Fruit fly (Drosophila melanogaster) ovary, adult (tissue): Measurements from ENCODE around the gene Mur2B.

Experiments
- CG17801 ChIP-seq: fragments of 200-800 bp; optimal IDR thresholded peaks from 2 replicates; lab custom pipeline; 2019; ENCODE audit warnings: missing biosample characterization, mild to moderate bottlenecking, missing genetic modification characterization, moderate library complexity; ENCODE audit not compliant: partially characterized antibody

Gene Mur2B

DNA sequence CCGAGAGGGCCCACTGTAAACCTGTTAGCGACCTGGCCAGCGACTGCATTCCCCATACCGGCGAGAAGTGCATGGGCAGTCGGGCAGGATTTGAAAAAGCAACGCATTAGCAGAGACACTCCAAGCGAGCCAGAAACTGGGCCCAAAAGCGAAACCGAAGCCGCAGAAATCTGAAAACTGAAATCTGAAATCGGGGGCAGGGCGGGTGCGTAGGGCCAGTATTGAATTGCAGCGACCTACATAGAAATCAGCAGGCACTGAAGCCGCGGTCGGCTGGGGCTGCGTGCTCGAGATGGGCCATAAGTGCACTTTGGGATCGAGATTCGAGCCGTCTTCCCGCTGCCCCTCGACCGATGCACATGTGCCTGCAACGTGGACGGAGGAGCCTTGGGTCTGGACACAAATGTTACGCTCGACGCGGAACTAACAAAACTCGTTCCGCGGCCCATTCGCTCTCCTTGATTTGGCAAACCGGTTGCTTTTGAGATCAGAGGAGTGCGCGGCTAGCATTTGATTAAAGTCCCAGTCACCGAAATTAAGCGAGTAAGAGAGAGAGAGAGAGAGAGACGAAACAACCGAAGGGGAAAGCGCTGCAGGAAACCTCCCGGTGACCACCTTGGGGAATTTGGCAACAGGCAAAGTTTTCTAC lies 106.4 kb downstream of the Mur2B start:
- TF ChIP-seq CG17801 (GFP tag; lab: Kevin White, UChicago), result no peak

DNA sequence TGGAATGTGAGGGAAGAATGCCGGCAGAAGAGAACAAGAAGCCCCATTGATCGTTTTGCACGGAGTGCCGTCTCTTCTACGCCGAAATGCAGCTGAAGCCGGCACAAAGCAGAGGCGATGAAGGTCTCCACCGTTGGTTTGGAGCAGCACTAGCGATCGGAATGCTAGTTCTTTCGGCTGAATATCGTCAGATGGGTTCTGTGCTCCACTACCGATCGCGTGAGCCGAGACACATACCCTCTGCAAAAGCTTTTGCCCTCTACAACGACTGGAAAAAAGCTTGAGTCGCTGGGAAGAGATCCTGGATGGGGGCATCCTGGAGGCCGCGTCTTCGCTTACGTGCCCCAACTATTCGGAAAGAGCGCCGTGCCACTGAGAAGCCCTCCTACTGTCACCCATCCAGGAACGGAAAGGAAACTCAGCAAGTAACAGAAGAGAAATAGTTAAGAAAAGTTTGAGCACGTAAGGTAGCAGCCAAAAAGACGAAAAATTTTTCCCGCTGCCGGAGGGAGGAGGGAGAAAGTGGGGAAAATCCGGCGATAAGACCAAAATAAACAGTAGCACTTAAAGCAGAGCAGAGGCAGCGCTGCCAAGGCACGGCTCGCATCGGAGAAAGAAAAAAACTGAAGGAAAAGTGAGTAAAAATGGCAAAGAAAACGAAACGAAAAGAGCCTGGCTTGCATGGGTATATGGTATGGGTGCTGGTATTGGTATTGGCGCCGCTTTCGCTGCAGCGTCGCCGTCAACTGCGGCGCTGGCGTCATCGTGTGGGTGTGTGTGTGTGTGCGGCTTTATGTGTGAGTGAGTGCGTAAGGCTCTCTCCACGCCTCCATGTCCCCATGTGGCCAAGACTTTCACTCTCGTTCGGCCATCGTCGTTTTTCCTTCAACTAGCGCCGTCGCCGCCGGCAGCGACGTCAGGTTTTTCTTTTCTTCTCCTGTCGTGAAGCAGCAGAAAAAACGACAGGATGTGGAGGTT lies 108.3 kb downstream of the Mur2B start:
- no peak for TF ChIP-seq CG17801 (GFP tag; lab: Kevin White, UChicago)

DNA sequence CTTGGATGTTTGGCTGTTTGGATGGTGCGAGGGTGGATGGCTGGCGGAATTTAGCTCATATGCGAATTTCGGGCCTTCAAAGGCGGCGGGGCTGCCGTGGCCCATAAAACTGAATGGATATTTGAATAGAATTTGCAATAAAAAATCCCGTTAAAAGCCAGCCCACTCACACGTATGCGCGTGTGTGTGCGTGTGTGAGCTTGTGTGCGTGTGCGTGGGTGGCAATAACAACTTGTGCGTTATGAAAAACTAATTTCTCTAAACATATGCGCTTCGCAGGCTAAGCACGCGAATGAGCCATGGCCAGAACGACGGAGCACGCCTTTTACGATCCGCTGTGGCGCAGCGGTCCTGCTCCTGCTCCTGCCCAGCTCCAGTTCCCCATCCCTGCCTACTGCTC lies 129.9 kb downstream of the Mur2B start:
- no peak for TF ChIP-seq CG17801 (GFP tag; lab: Kevin White, UChicago)

DNA sequence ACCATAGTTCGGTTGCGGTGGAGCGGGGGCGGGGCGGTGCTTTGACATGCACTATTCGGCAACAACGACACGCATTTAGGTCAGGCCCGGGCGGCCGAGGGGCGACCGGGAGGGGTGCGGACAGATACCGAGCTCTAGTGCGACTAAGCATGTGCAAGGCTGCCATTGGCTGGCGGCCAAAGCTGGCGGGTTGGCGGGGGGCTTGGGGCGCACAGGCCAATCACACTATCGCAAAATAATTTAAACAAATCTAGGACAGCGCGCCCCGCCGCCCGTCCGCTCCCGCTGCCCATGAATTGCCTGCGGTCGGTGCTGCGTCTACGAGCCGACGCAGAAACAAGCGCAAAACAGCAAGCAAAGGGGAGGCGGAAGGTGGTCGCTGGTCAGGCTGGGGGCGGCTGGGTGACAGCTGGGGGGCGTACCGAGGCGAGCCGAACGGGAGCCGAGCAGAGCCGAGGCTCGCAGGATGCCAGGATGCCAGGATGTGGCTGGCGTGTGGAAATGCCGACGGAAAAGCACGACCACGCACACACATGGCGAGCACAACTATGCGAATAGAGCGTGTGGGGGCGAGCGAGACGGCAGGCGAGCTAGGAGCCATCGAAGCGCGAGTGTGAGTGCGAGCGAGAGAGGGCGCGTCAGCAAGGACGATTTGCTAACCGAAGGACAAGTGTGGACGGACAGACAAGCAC lies 133.2 kb downstream of the Mur2B start:
- TF ChIP-seq CG17801 (GFP tag; lab: Kevin White, UChicago), result no peak

DNA sequence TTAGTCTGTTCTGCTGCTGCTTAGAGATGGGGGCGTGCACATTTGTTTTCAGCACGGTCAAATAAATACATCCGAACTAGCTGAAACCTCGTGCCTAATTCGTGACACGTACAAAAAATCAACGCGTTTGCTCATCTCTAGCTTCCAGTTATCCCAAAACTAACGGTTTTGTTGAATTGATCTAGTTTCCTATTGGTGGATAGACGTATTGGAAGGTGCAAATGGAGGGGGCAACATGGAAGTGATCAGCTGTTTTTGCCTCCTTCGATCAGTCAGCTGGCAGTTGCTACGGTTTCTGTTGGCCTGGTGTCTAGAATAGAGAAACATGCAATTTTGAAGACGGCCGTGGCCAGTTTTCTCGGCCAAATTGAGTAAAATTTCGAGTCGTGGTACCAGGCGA lies 151.0 kb downstream of the Mur2B start:
- peak; percentile 69 for TF ChIP-seq CG17801 (GFP tag; lab: Kevin White, UChicago)

DNA sequence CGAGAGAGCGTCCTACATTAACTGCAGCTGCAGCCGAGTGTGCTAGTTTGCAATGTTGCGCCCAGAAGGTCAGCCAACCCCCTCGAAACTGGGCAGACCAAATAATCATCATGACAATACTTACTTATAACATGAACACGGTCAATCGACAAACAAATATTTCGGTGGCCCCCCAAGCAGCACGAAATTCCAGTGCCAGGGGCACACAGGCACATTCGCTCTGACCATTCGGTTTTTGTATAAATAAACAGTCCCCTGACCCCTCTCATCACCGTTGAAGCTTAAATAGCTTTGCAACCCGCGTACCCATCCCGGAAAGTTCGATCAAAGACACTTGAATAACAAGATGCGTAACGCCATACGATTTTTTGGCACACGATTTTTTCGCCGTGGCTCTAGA lies 154.7 kb downstream of the Mur2B start:
- TF ChIP-seq CG17801 (GFP tag; lab: Kevin White, UChicago), result no peak

DNA sequence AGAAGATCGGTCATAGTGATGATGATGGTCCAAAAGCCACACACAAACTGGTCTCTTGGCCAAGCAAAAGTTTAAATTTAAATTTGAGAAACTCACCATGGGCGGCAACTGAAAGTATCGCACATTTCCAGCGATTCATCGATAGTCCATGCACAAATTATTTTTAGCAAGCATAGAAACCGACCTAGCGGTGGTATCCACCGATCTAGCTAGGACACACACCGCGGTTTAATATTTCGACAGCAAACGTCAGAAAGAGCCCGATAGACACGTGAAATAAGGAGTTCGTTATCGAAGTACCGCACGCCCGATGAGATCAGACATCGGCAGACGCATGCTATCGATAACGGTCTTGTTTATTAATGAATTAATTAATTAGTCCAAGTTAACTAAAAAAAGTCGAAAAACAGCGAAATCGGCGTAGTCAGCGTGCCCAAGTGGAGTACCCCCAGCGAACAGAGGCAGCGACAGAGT lies 155.8 kb downstream of the Mur2B start, which contains the start of gene CG14795:
Gene CG14795, minus strand, starts transcription at position 51 of the 474 bp plus-strand sequence.
- peak; percentile 27 for TF ChIP-seq CG17801 (GFP tag; lab: Kevin White, UChicago)

DNA sequence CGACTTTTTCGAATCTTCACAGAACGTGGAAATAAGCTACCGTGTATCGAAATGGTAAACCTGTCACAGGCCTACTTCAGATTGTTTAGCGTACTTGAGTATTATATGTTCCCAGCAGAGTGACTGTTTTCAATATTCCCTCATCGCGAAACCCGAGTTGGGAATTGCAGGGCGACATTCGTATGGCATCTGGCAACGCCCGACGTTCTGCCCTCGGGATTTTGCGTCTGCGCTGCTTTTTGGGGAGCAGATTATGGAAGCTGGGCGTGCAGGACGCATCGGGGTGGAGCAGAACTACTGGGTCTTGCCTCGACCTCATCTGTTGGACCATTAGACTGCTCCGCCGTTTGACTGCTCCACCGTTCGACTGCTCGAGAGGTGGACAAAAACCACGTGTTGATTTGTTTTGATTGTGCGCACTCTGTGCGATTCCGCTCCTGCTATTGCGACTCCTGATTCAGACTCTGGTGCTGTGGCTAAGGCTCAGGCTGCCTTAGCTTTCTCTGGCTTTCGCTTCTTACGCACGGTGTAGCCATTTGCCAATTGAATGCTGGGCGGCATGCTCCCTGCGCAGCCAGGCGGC lies 160.3 kb downstream of the Mur2B start:
- TF ChIP-seq CG17801 (GFP tag; lab: Kevin White, UChicago), result no peak

DNA sequence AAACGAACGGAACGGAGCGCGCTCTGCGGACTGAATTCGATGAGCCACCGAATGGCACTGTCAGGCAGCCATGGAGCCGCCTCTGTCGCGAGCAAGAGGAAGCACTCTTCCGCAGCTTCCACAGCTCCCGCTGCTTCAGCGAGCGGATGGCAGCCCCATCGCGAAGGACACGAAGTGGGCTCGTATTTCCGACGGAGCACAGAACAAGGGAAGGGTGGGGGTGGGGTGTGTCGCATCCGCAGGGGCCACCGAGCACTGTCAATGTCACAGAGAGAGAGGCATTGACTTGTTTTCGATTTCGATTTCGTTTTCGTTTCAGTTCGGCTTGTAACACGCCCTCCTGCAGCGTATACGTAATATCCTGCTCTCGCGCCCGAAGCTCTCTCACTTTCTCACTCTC lies 160.8 kb downstream of the Mur2B start, which contains the start of gene Nmdar2:
Gene Nmdar2, minus strand, starts transcription at position 59 of the 400 bp plus-strand sequence.
- no peak for TF ChIP-seq CG17801 (GFP tag; lab: Kevin White, UChicago)

DNA sequence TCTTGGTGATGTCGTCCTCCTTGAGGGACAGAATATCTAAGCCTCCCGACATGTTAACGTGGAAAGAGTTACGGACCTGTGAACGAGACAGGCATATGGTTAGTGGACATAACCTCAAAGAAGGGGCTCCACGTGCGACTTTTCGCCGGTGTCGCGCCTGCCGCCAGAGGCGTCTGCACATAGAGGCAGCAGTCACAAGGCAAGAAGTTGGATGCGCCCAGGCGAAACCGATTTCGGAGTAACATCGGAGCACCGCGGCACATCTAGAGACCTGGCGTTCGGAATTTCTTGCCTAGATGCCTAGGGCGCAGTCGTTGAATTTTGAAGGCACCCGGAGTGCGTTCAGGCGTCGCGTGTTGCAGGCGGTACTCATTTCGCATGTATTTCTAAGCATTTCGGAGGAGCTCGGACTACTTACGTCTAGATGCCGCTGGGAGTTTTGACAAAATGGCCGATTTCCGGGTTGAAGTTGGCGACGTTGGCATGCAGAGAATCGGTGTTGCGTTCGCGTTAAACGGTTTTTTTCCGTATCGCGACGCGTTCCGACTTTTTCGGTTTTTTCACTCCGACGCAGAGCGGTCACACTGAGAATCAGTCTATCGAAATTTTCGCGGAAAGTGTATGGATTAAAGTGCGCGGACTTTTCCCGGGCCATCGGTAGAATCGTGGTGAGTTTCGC lies 185.6 kb downstream of the Mur2B start, which contains the start of the genes sta and inc:
Gene sta, minus strand, starts transcription at position 574 of the 679 bp plus-strand sequence.
Gene inc, plus strand, starts transcription at position 640 of the 679 bp plus-strand sequence.
- TF ChIP-seq CG17801 (GFP tag; lab: Kevin White, UChicago), result peak; percentile 86

DNA sequence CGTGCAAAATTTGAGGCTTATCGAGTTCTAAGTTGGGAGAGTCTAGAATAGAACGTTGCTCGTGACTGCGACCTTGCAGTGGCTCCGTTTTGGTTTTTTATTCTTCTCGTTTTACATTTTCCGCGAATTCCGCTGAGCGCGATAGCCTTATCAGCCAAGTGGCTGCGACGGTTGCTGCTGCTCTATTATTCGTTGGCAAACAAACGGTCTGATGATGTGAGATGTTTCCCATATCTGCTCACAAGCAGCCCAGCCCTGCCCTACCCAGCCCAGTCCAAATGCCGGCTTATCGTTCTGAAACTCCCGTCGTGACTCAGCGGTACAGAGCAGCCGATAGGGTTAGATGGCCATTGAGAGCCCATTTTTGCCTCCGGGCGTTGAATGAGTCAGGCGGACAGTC lies 188.2 kb downstream of the Mur2B start:
- TF ChIP-seq CG17801 (GFP tag; lab: Kevin White, UChicago), result no peak

DNA sequence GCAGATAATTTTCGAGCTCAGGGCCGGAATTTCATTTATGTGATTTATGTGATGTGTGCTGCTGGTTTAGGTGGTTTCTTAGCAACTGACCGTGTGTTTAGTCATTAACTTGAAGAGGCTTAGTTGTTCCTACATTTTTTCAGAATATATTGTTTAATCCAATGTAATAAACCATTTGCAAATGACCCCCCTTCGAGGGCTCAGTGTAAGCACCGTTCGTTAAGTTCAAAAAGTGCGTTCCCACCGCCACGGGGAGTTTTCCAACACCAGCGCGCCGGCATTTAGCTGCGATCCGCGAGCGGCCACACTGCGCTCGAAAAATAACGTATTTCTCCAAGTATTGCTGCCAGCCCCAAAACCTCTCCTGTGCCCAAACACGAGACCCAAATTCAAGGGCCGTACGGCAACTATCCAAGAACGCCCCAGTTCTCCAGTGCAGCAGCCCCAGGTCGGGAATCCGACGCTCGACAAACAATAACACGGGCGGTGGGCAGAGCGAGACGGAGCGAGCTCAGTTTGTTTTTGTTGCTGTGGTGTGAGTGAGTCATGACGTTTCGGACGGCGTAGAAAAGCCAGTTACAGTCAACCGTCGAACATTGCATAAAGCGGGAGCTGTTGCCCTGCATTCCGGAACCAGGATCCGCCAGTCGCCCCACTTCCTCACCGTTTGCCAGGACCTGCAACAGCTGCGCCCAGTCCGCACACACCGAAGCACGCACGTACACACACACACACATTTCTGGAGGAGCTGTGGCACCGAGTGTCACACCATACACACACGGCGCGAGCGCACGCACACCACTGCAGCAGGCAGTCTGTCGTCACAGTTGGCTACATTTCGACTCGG lies 190.1 kb downstream of the Mur2B start, which contains the start of gene rush:
Gene rush, plus strand, starts transcription at position 277 of the 847 bp plus-strand sequence.
- peak; percentile 37 for TF ChIP-seq CG17801 (GFP tag; lab: Kevin White, UChicago)

DNA sequence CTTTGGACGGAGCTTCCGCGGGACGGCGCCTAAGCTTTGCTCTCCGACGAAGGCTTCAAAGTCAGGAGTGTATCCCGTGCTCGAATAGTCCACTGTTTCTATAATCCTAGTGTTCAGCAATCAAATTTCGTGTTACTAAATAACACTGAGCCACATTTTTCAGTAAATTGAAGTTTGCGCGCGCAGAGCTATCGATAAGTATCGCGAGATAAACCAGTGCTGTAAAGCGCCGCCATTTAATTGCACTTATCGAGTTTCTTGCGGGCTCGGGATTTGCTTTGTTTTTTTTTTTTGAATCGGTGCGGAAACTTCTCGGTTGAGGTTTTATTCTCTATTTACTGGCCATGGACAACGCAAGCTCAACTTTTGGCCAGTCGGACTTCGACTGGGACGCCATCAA lies 191.7 kb downstream of the Mur2B start, which contains the start of the genes Rab27 and mei-38:
Gene Rab27, minus strand, starts transcription at position 127 of the 400 bp plus-strand sequence.
Gene mei-38, plus strand, starts transcription at position 216 of the 400 bp plus-strand sequence.
- no peak for TF ChIP-seq CG17801 (GFP tag; lab: Kevin White, UChicago)
